Fruit fly (Drosophila melanogaster) whole organism, prepupa: ENCODE data around the gene CG7131.
A peak's percentile ranks its signal among the peaks of the same experiment; 100 is the strongest.

ENCODE experiments used
- CG11762 ChIP-seq: fragments of 200-800 bp; sonication (Bioruptor generic); optimal IDR thresholded peaks from 3 replicates; lab custom pipeline; 2016; ENCODE audit warnings: missing biosample characterization, missing genetic modification characterization; ENCODE audit not compliant: insufficient read depth
- CG16779 ChIP-seq: fragments of 200-800 bp; sonication (Bioruptor generic); optimal IDR thresholded peaks from 3 replicates; lab custom pipeline; 2017; ENCODE audit warnings: missing biosample characterization, mild to moderate bottlenecking, missing genetic modification characterization
- CG8632 ChIP-seq: fragments of 200-800 bp; sonication (Bioruptor generic); optimal IDR thresholded peaks from 3 replicates; lab custom pipeline; 2016; ENCODE audit warnings: missing biosample characterization, missing genetic modification characterization
- Eip75B ChIP-seq: fragments of 200-800 bp; sonication (Bioruptor generic); optimal IDR thresholded peaks from 3 replicates; lab custom pipeline; 2016; ENCODE audit warnings: missing biosample characterization, missing genetic modification characterization
- Sox102F ChIP-seq: fragments of 200-800 bp; sonication (Bioruptor generic); optimal IDR thresholded peaks from 2 replicates; lab custom pipeline; 2016; ENCODE audit warnings: missing biosample characterization, mild to moderate bottlenecking, missing genetic modification characterization
- Sox15 ChIP-seq: fragments of 200-800 bp; sonication (Bioruptor generic); optimal IDR thresholded peaks from 3 replicates; lab custom pipeline; 2016; ENCODE audit warnings: missing biosample characterization, missing genetic modification characterization
- pdm3 ChIP-seq: fragments of 200-800 bp; sonication (Bioruptor generic); optimal IDR thresholded peaks from 3 replicates; lab custom pipeline; 2016; ENCODE audit warnings: missing biosample characterization, missing genetic modification characterization

DNA sequence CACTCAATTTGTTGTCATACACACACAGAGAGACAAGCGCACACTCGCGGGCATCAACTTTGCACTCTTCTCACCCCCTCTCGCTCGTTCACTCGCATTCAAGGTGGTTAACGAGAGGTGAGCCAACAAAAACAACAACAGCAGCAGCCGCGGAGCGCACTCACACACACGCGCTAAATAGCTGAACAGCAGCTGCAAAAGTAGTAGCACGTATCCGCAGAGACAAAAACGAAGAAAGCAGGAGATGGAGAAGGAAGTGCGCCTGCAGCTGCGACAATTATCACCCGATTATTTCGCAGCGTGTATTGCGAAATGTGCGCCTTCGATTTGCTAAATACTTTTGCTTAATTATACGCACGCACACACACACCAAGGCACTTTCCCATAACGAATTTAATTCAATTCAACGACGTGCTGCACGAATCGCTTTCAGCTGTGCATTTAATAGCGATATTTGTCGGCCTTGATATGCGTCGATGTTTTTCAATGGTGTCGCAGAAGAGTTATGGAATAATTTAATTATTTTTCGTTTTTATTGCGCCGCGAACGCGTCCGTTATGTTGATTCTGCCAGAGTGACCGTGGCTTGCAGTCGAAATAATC lies 9.8 kb upstream of the CG7131 start:
- TF ChIP-seq CG11762 (GFP tag; lab: Kevin White, UChicago), result no peak
- no peak for TF ChIP-seq Sox15 (GFP tag; lab: Kevin White, UChicago)
- TF ChIP-seq CG8632, result peak; percentile 13
- TF ChIP-seq Sox102F (GFP tag; lab: Kevin White, UChicago), result no peak
- TF ChIP-seq CG16779 (tag; lab: Kevin White, UChicago), result peak; percentile 28
- TF ChIP-seq pdm3 (GFP tag; lab: Kevin White, UChicago), result peak; percentile 5
- TF ChIP-seq Eip75B (GFP tag; lab: Kevin White, UChicago), result no peak
